Worm (Caenorhabditis elegans) whole organism, late embryonic: ENCODE results near the gene chtb-3.

Experiments
- T23F11.4 ChIP-seq: fragments of 200-800 bp; sonication (Bioruptor generic); optimal IDR thresholded peaks from 2 replicates; lab custom pipeline; 2018; ENCODE audit warnings: mild to moderate bottlenecking, missing genetic modification characterization, missing compliant biosample characterization
- ceh-22 ChIP-seq: sonication (generic microtip); optimal IDR thresholded peaks from 2 replicates; lab custom pipeline; 2017; ENCODE audit warnings: missing biosample characterization, missing genetic modification characterization
- dmd-4 ChIP-seq: sonication (generic microtip); optimal IDR thresholded peaks from 2 replicates; lab custom pipeline; 2016; ENCODE audit warnings: borderline replicate concordance, missing genetic modification characterization, missing compliant biosample characterization
- elt-2 ChIP-seq: sonication (generic microtip); optimal IDR thresholded peaks from 2 replicates; lab custom pipeline; 2016; ENCODE audit warnings: missing genetic modification reagents, missing genetic modification characterization, missing compliant biosample characterization
- hlh-13 ChIP-seq: fragments of 200-800 bp; sonication (Bioruptor generic); optimal IDR thresholded peaks from 2 replicates; lab custom pipeline; 2018; ENCODE audit warnings: mild to moderate bottlenecking, missing genetic modification characterization, missing compliant biosample characterization
- nhr-232 ChIP-seq: sonication (generic microtip); optimal IDR thresholded peaks from 2 replicates; lab custom pipeline; 2016; ENCODE audit warnings: missing genetic modification characterization, missing compliant biosample characterization
- npax-4 ChIP-seq: sonication (generic microtip); optimal IDR thresholded peaks from 2 replicates; lab custom pipeline; 2016; ENCODE audit warnings: missing genetic modification characterization, missing compliant biosample characterization
- pag-3 ChIP-seq: sonication (generic microtip); optimal IDR thresholded peaks from 2 replicates; lab custom pipeline; 2016; ENCODE audit warnings: missing compliant biosample characterization, missing genetic modification characterization, borderline replicate concordance
- pqm-1 ChIP-seq: sonication (generic microtip); optimal IDR thresholded peaks from 2 replicates; lab custom pipeline; 2016; ENCODE audit warnings: missing genetic modification characterization, missing compliant biosample characterization
- ref-2 ChIP-seq: sonication (generic microtip); optimal IDR thresholded peaks from 2 replicates; lab custom pipeline; 2016; ENCODE audit warnings: missing genetic modification characterization, missing compliant biosample characterization

DNA sequence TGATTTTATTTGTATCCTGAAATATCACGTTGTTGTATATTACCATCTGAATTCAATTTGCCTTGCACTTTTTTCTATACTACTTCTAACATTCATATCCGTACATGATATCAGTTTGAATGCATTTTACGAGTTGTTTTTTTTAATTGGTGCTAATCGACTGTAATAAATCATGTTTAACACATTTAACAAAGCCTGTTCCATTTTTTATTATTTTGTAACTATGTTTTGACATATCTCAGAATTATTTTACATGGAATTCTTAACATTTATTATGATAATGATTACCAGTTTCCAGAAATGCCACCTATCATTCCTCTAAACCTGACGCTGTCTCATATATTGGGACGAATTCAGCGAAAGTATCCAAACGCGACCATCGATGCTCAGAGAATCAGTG lies 46.3 kb upstream of the chtb-3 start, which contains the start of gene C03B1.3:
- TF ChIP-seq nhr-232: no peak
- TF ChIP-seq ref-2: no peak
- TF ChIP-seq hlh-13 (GFP tag; lab: Kevin White, UChicago): no peak
- TF ChIP-seq dmd-4 (tag; lab: Kevin White, UChicago): no peak
- TF ChIP-seq pqm-1: no peak
- TF ChIP-seq elt-2 (tag; lab: Kevin White, UChicago): no peak
- no peak for TF ChIP-seq T23F11.4 (GFP tag; lab: Kevin White, UChicago)
- no peak for TF ChIP-seq pag-3 (tag; lab: Kevin White, UChicago)
- no peak for TF ChIP-seq ceh-22
- no peak for TF ChIP-seq npax-4
